Worm (Caenorhabditis elegans) whole organism, mixed stage, embryonic: ENCODE data around the gene tsp-10.

ENCODE experiments used
- M03D4.4 ChIP-seq: sonication (generic microtip); optimal IDR thresholded peaks from 2 replicates; lab custom pipeline; 2017; ENCODE audit warnings: mild to moderate bottlenecking, missing genetic modification characterization, missing compliant biosample characterization
- bed-3 ChIP-seq: fragments of 200-800 bp; sonication (Bioruptor generic); optimal IDR thresholded peaks from 3 replicates; lab custom pipeline; 2018; ENCODE audit warnings: mild to moderate bottlenecking, missing genetic modification characterization, moderate library complexity, missing compliant biosample characterization
- blmp-1 ChIP-seq: fragments of 150-350 bp; optimal IDR thresholded peaks from 2 replicates; lab custom pipeline; 2014; ENCODE audit warnings: missing biosample characterization, missing genetic modification characterization
- ceh-39 ChIP-seq: fragments of 150-350 bp; optimal IDR thresholded peaks from 2 replicates; lab custom pipeline; 2014; ENCODE audit warnings: missing biosample characterization, missing genetic modification characterization
- ceh-43 ChIP-seq: fragments of 200-800 bp; sonication (Bioruptor generic); optimal IDR thresholded peaks from 2 replicates; lab custom pipeline; 2018; ENCODE audit warnings: mild to moderate bottlenecking, missing genetic modification characterization, moderate library complexity, missing compliant biosample characterization
- ceh-83 ChIP-seq: fragments of 200-800 bp; sonication (Bioruptor generic); optimal IDR thresholded peaks from 2 replicates; lab custom pipeline; 2018; ENCODE audit warnings: mild to moderate bottlenecking, missing genetic modification characterization, missing compliant biosample characterization
- ces-1 ChIP-seq: fragments of 150-350 bp; optimal IDR thresholded peaks from 2 replicates; lab custom pipeline; 2014; ENCODE audit warnings: missing biosample characterization, missing genetic modification reagents, missing genetic modification characterization
- cnd-1 ChIP-seq: fragments of 200-800 bp; sonication (Bioruptor generic); optimal IDR thresholded peaks from 2 replicates; lab custom pipeline; 2018; ENCODE audit warnings: mild to moderate bottlenecking, missing genetic modification characterization, missing compliant biosample characterization
- drap-1 ChIP-seq: fragments of 200-800 bp; sonication (Bioruptor generic); optimal IDR thresholded peaks from 3 replicates; lab custom pipeline; 2018; ENCODE audit warnings: mild to moderate bottlenecking, missing genetic modification characterization, missing compliant biosample characterization
- elt-1 ChIP-seq: sonication (generic microtip); optimal IDR thresholded peaks from 2 replicates; lab custom pipeline; 2017; ENCODE audit warnings: missing genetic modification characterization, mild to moderate bottlenecking, missing compliant biosample characterization, antibody characterized with exemption, moderate library complexity, borderline replicate concordance; ENCODE audit not compliant: insufficient read depth
- elt-3 ChIP-seq: fragments of 150-350 bp; optimal IDR thresholded peaks from 2 replicates; lab custom pipeline; 2014; ENCODE audit warnings: missing biosample characterization, missing genetic modification characterization
- flh-1 ChIP-seq: fragments of 200-800 bp; sonication (Bioruptor generic); optimal IDR thresholded peaks from 2 replicates; lab custom pipeline; 2018; ENCODE audit warnings: mild to moderate bottlenecking, missing genetic modification characterization, moderate library complexity, missing compliant biosample characterization
- ham-2 ChIP-seq: fragments of 200-800 bp; sonication (Bioruptor generic); optimal IDR thresholded peaks from 2 replicates; lab custom pipeline; 2018; ENCODE audit warnings: mild to moderate bottlenecking, missing genetic modification characterization, missing compliant biosample characterization
- hlh-1 ChIP-seq: fragments of 150-350 bp; optimal IDR thresholded peaks from 2 replicates; lab custom pipeline; 2014; ENCODE audit warnings: missing biosample characterization, missing genetic modification reagents, missing genetic modification characterization
- lin-13 ChIP-seq: fragments of 150-350 bp; optimal IDR thresholded peaks from 2 replicates; lab custom pipeline; 2014; ENCODE audit warnings: missing biosample characterization, missing genetic modification characterization
- lin-32 ChIP-seq: fragments of 200-800 bp; sonication (Bioruptor generic); optimal IDR thresholded peaks from 2 replicates; lab custom pipeline; 2018; ENCODE audit warnings: mild to moderate bottlenecking, missing genetic modification characterization, missing compliant biosample characterization
- lsy-2 ChIP-seq: fragments of 150-350 bp; optimal IDR thresholded peaks from 2 replicates; lab custom pipeline; 2014; ENCODE audit warnings: missing biosample characterization, missing genetic modification characterization
- mab-5 ChIP-seq: fragments of 150-350 bp; optimal IDR thresholded peaks from 2 replicates; lab custom pipeline; 2014; ENCODE audit warnings: missing biosample characterization, missing genetic modification characterization
- mep-1 ChIP-seq: fragments of 150-350 bp; optimal IDR thresholded peaks from 2 replicates; lab custom pipeline; 2017; ENCODE audit warnings: missing biosample characterization, missing genetic modification reagents, missing genetic modification characterization, inconsistent platforms
- mls-2 ChIP-seq: sonication (generic microtip); optimal IDR thresholded peaks from 2 replicates; lab custom pipeline; 2016; ENCODE audit warnings: mild to moderate bottlenecking, missing genetic modification characterization, moderate library complexity, missing compliant biosample characterization
- nhr-12 ChIP-seq: fragments of 150-350 bp; optimal IDR thresholded peaks from 2 replicates; lab custom pipeline; 2014; ENCODE audit warnings: missing biosample characterization, missing genetic modification characterization
- nhr-2 ChIP-seq: fragments of 150-350 bp; optimal IDR thresholded peaks from 2 replicates; lab custom pipeline; 2014; ENCODE audit warnings: missing biosample characterization, missing genetic modification characterization
- nhr-237 ChIP-seq: fragments of 150-350 bp; optimal IDR thresholded peaks from 2 replicates; lab custom pipeline; 2014; ENCODE audit warnings: missing biosample characterization, missing genetic modification characterization
- nhr-28 ChIP-seq: fragments of 150-350 bp; optimal IDR thresholded peaks from 2 replicates; lab custom pipeline; 2014; ENCODE audit warnings: missing biosample characterization, missing genetic modification characterization
- nhr-76 ChIP-seq: sonication (generic microtip); optimal IDR thresholded peaks from 2 replicates; lab custom pipeline; 2017; ENCODE audit warnings: missing biosample characterization, missing genetic modification characterization
- pha-4 ChIP-seq: fragments of 150-350 bp; optimal IDR thresholded peaks from 2 replicates; lab custom pipeline; 2018; ENCODE audit warnings: missing biosample characterization, missing genetic modification reagents, missing genetic modification characterization
- sem-2 ChIP-seq: fragments of 200-800 bp; sonication (Bioruptor generic); optimal IDR thresholded peaks from 2 replicates; lab custom pipeline; 2018; ENCODE audit warnings: mild to moderate bottlenecking, missing genetic modification characterization, missing compliant biosample characterization
- snpc-4 ChIP-seq: fragments of 150-350 bp; optimal IDR thresholded peaks from 2 replicates; lab custom pipeline; 2014; ENCODE audit warnings: missing biosample characterization, missing genetic modification characterization
- sptf-1 ChIP-seq: sonication (generic microtip); optimal IDR thresholded peaks from 2 replicates; lab custom pipeline; 2017; ENCODE audit warnings: mild to moderate bottlenecking, missing genetic modification characterization, moderate library complexity, missing compliant biosample characterization
- tbx-8 ChIP-seq: fragments of 200-800 bp; sonication (Bioruptor generic); optimal IDR thresholded peaks from 2 replicates; lab custom pipeline; 2018; ENCODE audit warnings: mild to moderate bottlenecking, missing genetic modification characterization, moderate library complexity, missing compliant biosample characterization
- unc-120 ChIP-seq: sonication (generic microtip); optimal IDR thresholded peaks from 2 replicates; lab custom pipeline; 2017; ENCODE audit warnings: missing genetic modification characterization, missing compliant biosample characterization; ENCODE audit not compliant: poor library complexity, severe bottlenecking
- unc-39 ChIP-seq: fragments of 150-350 bp; optimal IDR thresholded peaks from 2 replicates; lab custom pipeline; 2014; ENCODE audit warnings: missing biosample characterization, missing genetic modification characterization
- unc-62 ChIP-seq: fragments of 150-350 bp; optimal IDR thresholded peaks from 2 replicates; lab custom pipeline; 2014; ENCODE audit warnings: missing biosample characterization, missing genetic modification reagents, missing genetic modification characterization
- zip-8 ChIP-seq: fragments of 150-350 bp; optimal IDR thresholded peaks from 2 replicates; lab custom pipeline; 2014; ENCODE audit warnings: missing biosample characterization, missing genetic modification characterization
- ztf-11 ChIP-seq: fragments of 150-350 bp; optimal IDR thresholded peaks from 2 replicates; lab custom pipeline; 2014; ENCODE audit warnings: missing biosample characterization, missing genetic modification characterization

tsp-10 gene

DNA sequence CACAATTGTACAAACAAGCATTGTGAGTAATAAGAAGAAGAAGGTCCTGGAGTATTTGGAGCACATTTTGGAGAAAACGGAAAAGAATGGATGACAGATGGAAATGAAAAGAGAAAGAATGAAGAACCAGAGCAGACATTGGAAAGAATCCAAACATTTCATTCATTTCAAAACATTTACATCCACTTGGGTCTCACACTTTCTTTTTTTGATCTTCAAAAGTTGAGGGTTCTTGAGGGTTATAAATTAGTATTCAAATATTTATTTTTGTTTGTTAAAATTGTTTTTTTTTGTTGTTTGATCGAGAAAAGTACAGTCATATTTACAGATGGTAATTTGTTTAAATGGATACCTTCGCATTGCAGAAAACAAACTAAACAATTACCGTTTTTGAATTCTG, 15.3 kb downstream of the tsp-10 start, which contains the start of gene T14B4.9:
Gene T14B4.9 (minus strand): TSS at position 101 of the 400 bp plus-strand sequence.
- no peak for TF ChIP-seq snpc-4 (tag; lab: Kevin White, UChicago)
- no peak for TF ChIP-seq mls-2 (tag; lab: Kevin White, UChicago)
- no peak for TF ChIP-seq ceh-43
- no peak for TF ChIP-seq ztf-11 (tag; lab: Kevin White, UChicago)
- TF ChIP-seq mab-5 = no peak
- no peak for TF ChIP-seq ceh-83 (GFP tag; lab: Kevin White, UChicago)
- TF ChIP-seq nhr-237 (tag; lab: Kevin White, UChicago) = no peak
- TF ChIP-seq sem-2 (GFP tag; lab: Kevin White, UChicago) = no peak
- TF ChIP-seq flh-1 (GFP tag; lab: Kevin White, UChicago) = no peak
- TF ChIP-seq lin-13 (tag; lab: Kevin White, UChicago) = no peak
- no peak for TF ChIP-seq lin-32 (GFP tag; lab: Kevin White, UChicago)
- TF ChIP-seq M03D4.4 (tag; lab: Kevin White, UChicago) = no peak
- no peak for TF ChIP-seq lsy-2 (tag; lab: Kevin White, UChicago)

DNA sequence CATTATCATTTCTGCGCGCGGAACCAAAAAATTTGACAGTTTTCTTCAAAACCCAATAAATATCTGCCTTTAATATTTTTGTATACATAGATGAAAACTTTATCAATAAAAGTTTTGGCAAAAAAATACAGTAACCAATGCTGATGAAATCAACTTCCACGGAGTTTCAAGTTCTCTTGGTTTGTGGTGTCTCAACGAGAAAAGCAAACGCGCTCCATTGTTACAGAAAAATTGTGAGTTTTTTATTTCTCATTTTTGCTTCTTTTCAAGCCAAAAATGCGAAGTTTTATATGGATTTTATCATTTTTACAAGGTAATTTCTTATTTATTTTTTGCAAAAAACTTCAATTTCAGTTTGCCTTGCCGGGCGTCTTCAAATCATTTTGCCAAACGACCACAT, 16.3 kb downstream of the tsp-10 start, which contains the start of gene T14B4.3:
Gene T14B4.3 (plus strand): TSS at position 264 of the 400 bp plus-strand sequence.
- TF ChIP-seq ceh-43 = no peak
- no peak for TF ChIP-seq ham-2 (GFP tag; lab: Kevin White, UChicago)
- no peak for TF ChIP-seq cnd-1 (tag; lab: Kevin White, UChicago)
- peak; percentile 76 for TF ChIP-seq mep-1
- TF ChIP-seq ceh-83 (GFP tag; lab: Kevin White, UChicago) = no peak
- no peak for TF ChIP-seq nhr-12 (tag; lab: Kevin White, UChicago)
- no peak for TF ChIP-seq flh-1 (GFP tag; lab: Kevin White, UChicago)
- TF ChIP-seq lsy-2 (tag; lab: Kevin White, UChicago) = peak; percentile 83
- TF ChIP-seq sptf-1 (tag; lab: Kevin White, UChicago) = peak; percentile 36
- peak; percentile 34 for TF ChIP-seq pha-4
- TF ChIP-seq ceh-39 (tag; lab: Kevin White, UChicago) = no peak
- TF ChIP-seq ces-1 (GFP tag; lab: Kevin White, UChicago) = peak; percentile 50

DNA sequence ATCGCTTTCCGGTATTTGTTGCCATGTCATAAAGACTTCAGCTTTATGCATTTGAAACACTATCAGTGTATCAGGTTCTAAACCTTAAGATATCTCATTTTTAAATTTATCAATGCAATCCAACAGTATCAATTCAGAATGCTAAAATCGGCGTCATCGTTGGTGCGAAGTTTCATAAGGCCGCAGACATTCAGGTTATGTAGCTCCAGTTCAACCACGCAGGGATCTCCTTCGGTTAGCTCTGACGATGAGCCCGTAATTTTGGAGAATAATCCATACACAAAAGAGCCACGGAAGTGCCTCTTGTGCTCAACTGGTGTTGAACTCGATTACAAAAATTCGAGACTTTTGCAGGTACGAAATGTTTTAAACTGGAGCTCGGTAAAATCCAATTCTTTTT, 17.7 kb downstream of the tsp-10 start, which contains the start of gene mrps-18.C:
Gene mrps-18.C (plus strand): TSS at position 138 of the 400 bp plus-strand sequence.
- TF ChIP-seq nhr-2 = no peak

DNA sequence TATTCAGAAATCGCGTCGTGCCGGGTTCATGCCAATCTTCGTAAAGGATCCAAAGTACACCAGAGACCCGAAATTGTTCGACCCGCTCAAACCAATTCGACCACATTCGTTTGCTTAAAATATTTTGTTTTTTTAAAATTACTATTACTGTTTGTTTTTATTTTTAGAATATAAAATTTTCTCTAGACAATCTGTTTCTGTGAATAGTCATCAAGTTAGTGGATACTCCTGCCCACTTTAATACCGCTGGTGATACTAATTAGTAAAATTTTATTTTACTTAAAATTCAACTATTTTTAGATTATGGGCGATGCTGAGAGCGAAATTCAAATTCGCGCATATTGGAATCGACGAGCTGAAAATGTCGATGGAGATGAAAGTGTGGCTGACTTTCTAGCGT, 18.2 kb downstream of the tsp-10 start, which contains the start of gene T14B4.1:
Gene T14B4.1 (plus strand): TSS at position 301 of the 400 bp plus-strand sequence.
- TF ChIP-seq mab-5 (no peak), nhr-28 (tag; lab: Kevin White, UChicago) (no peak), mep-1 (no peak), M03D4.4 (tag; lab: Kevin White, UChicago) (no peak)
- TF ChIP-seq, all 35 proteins: peak for 0

DNA sequence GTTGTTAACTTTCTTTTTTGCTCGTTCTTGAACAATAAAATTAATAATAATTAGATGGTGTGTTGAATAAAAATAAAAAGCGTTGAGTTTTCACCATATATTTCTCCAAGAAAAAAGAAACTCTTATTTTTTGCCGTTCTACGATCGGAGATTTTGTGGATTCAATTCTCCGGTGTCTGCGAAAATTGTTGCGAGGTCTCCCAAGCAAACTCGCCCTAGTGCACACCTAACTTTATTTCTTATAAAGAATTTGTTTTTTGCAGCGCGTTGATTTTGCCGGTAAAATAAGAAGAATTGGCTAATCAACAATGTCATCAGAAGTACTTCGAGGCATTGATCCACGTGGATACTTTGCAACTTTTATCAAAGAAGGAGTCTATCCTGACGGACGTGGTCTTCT, 23.0 kb downstream of the tsp-10 start, which contains the start of gene exos-8:
Gene exos-8 (plus strand): TSS at position 264 of the 400 bp plus-strand sequence.
- TF ChIP-seq cnd-1 (tag; lab: Kevin White, UChicago) (peak; percentile 46), elt-3 (no peak), pha-4 (no peak), blmp-1 (tag; lab: Kevin White, UChicago) (no peak), hlh-1 (tag; lab: Kevin White, UChicago) (no peak), ceh-83 (GFP tag; lab: Kevin White, UChicago) (no peak), snpc-4 (tag; lab: Kevin White, UChicago) (no peak), unc-120 (tag; lab: Kevin White, UChicago) (no peak), drap-1 (peak; percentile 6), nhr-237 (tag; lab: Kevin White, UChicago) (peak; percentile 49), mab-5 (no peak), lin-32 (GFP tag; lab: Kevin White, UChicago) (peak; percentile 1), sem-2 (GFP tag; lab: Kevin White, UChicago) (no peak), lin-13 (tag; lab: Kevin White, UChicago) (peak; percentile 34), zip-8 (tag; lab: Kevin White, UChicago) (no peak), lsy-2 (tag; lab: Kevin White, UChicago) (peak; percentile 67), ceh-43 (no peak), elt-1 (tag; lab: Kevin White, UChicago) (no peak), ham-2 (GFP tag; lab: Kevin White, UChicago) (no peak), ztf-11 (tag; lab: Kevin White, UChicago) (no peak), nhr-2 (no peak), unc-62 (no peak), nhr-76 (tag; lab: Kevin White, UChicago) (no peak), nhr-28 (tag; lab: Kevin White, UChicago) (no peak), ces-1 (GFP tag; lab: Kevin White, UChicago) (peak; percentile 76), mep-1 (peak; percentile 67), unc-39 (tag; lab: Kevin White, UChicago) (no peak), M03D4.4 (tag; lab: Kevin White, UChicago) (peak; percentile 28), mls-2 (tag; lab: Kevin White, UChicago) (peak; percentile 50), tbx-8 (no peak), sptf-1 (tag; lab: Kevin White, UChicago) (no peak), flh-1 (GFP tag; lab: Kevin White, UChicago) (no peak), ceh-39 (tag; lab: Kevin White, UChicago) (no peak), nhr-12 (tag; lab: Kevin White, UChicago) (no peak), bed-3 (GFP tag; lab: Kevin White, UChicago) (no peak)
